Worm (Caenorhabditis elegans) whole organism, mixed stage, embryonic: ENCODE results near the gene dpy-18.
A peak's percentile ranks its signal among the peaks of the same experiment; 100 is the strongest.

Experiments used
- M03D4.4 ChIP-seq: sonication (generic microtip); optimal IDR thresholded peaks from 2 replicates; lab custom pipeline; 2017; ENCODE audit warnings: mild to moderate bottlenecking, missing genetic modification characterization, missing compliant biosample characterization
- bed-3 ChIP-seq: fragments of 200-800 bp; sonication (Bioruptor generic); optimal IDR thresholded peaks from 3 replicates; lab custom pipeline; 2018; ENCODE audit warnings: mild to moderate bottlenecking, missing genetic modification characterization, moderate library complexity, missing compliant biosample characterization
- blmp-1 ChIP-seq: fragments of 150-350 bp; optimal IDR thresholded peaks from 2 replicates; lab custom pipeline; 2014; ENCODE audit warnings: missing biosample characterization, missing genetic modification characterization
- ceh-39 ChIP-seq: fragments of 150-350 bp; optimal IDR thresholded peaks from 2 replicates; lab custom pipeline; 2014; ENCODE audit warnings: missing biosample characterization, missing genetic modification characterization
- ceh-43 ChIP-seq: fragments of 200-800 bp; sonication (Bioruptor generic); optimal IDR thresholded peaks from 2 replicates; lab custom pipeline; 2018; ENCODE audit warnings: mild to moderate bottlenecking, missing genetic modification characterization, moderate library complexity, missing compliant biosample characterization
- ceh-83 ChIP-seq: fragments of 200-800 bp; sonication (Bioruptor generic); optimal IDR thresholded peaks from 2 replicates; lab custom pipeline; 2018; ENCODE audit warnings: mild to moderate bottlenecking, missing genetic modification characterization, missing compliant biosample characterization
- ces-1 ChIP-seq: fragments of 150-350 bp; optimal IDR thresholded peaks from 2 replicates; lab custom pipeline; 2014; ENCODE audit warnings: missing biosample characterization, missing genetic modification reagents, missing genetic modification characterization
- cnd-1 ChIP-seq: fragments of 200-800 bp; sonication (Bioruptor generic); optimal IDR thresholded peaks from 2 replicates; lab custom pipeline; 2018; ENCODE audit warnings: mild to moderate bottlenecking, missing genetic modification characterization, missing compliant biosample characterization
- drap-1 ChIP-seq: fragments of 200-800 bp; sonication (Bioruptor generic); optimal IDR thresholded peaks from 3 replicates; lab custom pipeline; 2018; ENCODE audit warnings: mild to moderate bottlenecking, missing genetic modification characterization, missing compliant biosample characterization
- elt-1 ChIP-seq: sonication (generic microtip); optimal IDR thresholded peaks from 2 replicates; lab custom pipeline; 2017; ENCODE audit warnings: missing genetic modification characterization, mild to moderate bottlenecking, missing compliant biosample characterization, antibody characterized with exemption, moderate library complexity, borderline replicate concordance; ENCODE audit not compliant: insufficient read depth
- elt-3 ChIP-seq: fragments of 150-350 bp; optimal IDR thresholded peaks from 2 replicates; lab custom pipeline; 2014; ENCODE audit warnings: missing biosample characterization, missing genetic modification characterization
- flh-1 ChIP-seq: fragments of 200-800 bp; sonication (Bioruptor generic); optimal IDR thresholded peaks from 2 replicates; lab custom pipeline; 2018; ENCODE audit warnings: mild to moderate bottlenecking, missing genetic modification characterization, moderate library complexity, missing compliant biosample characterization
- ham-2 ChIP-seq: fragments of 200-800 bp; sonication (Bioruptor generic); optimal IDR thresholded peaks from 2 replicates; lab custom pipeline; 2018; ENCODE audit warnings: mild to moderate bottlenecking, missing genetic modification characterization, missing compliant biosample characterization
- hlh-1 ChIP-seq: fragments of 150-350 bp; optimal IDR thresholded peaks from 2 replicates; lab custom pipeline; 2014; ENCODE audit warnings: missing biosample characterization, missing genetic modification reagents, missing genetic modification characterization
- lin-13 ChIP-seq: fragments of 150-350 bp; optimal IDR thresholded peaks from 2 replicates; lab custom pipeline; 2014; ENCODE audit warnings: missing biosample characterization, missing genetic modification characterization
- lin-32 ChIP-seq: fragments of 200-800 bp; sonication (Bioruptor generic); optimal IDR thresholded peaks from 2 replicates; lab custom pipeline; 2018; ENCODE audit warnings: mild to moderate bottlenecking, missing genetic modification characterization, missing compliant biosample characterization
- lsy-2 ChIP-seq: fragments of 150-350 bp; optimal IDR thresholded peaks from 2 replicates; lab custom pipeline; 2014; ENCODE audit warnings: missing biosample characterization, missing genetic modification characterization
- mab-5 ChIP-seq: fragments of 150-350 bp; optimal IDR thresholded peaks from 2 replicates; lab custom pipeline; 2014; ENCODE audit warnings: missing biosample characterization, missing genetic modification characterization
- mep-1 ChIP-seq: fragments of 150-350 bp; optimal IDR thresholded peaks from 2 replicates; lab custom pipeline; 2017; ENCODE audit warnings: missing biosample characterization, missing genetic modification reagents, missing genetic modification characterization, inconsistent platforms
- mls-2 ChIP-seq: sonication (generic microtip); optimal IDR thresholded peaks from 2 replicates; lab custom pipeline; 2016; ENCODE audit warnings: mild to moderate bottlenecking, missing genetic modification characterization, moderate library complexity, missing compliant biosample characterization
- nhr-12 ChIP-seq: fragments of 150-350 bp; optimal IDR thresholded peaks from 2 replicates; lab custom pipeline; 2014; ENCODE audit warnings: missing biosample characterization, missing genetic modification characterization
- nhr-2 ChIP-seq: fragments of 150-350 bp; optimal IDR thresholded peaks from 2 replicates; lab custom pipeline; 2014; ENCODE audit warnings: missing biosample characterization, missing genetic modification characterization
- nhr-237 ChIP-seq: fragments of 150-350 bp; optimal IDR thresholded peaks from 2 replicates; lab custom pipeline; 2014; ENCODE audit warnings: missing biosample characterization, missing genetic modification characterization
- nhr-28 ChIP-seq: fragments of 150-350 bp; optimal IDR thresholded peaks from 2 replicates; lab custom pipeline; 2014; ENCODE audit warnings: missing biosample characterization, missing genetic modification characterization
- nhr-76 ChIP-seq: sonication (generic microtip); optimal IDR thresholded peaks from 2 replicates; lab custom pipeline; 2017; ENCODE audit warnings: missing biosample characterization, missing genetic modification characterization
- pha-4 ChIP-seq: fragments of 150-350 bp; optimal IDR thresholded peaks from 2 replicates; lab custom pipeline; 2018; ENCODE audit warnings: missing biosample characterization, missing genetic modification reagents, missing genetic modification characterization
- sem-2 ChIP-seq: fragments of 200-800 bp; sonication (Bioruptor generic); optimal IDR thresholded peaks from 2 replicates; lab custom pipeline; 2018; ENCODE audit warnings: mild to moderate bottlenecking, missing genetic modification characterization, missing compliant biosample characterization
- snpc-4 ChIP-seq: fragments of 150-350 bp; optimal IDR thresholded peaks from 2 replicates; lab custom pipeline; 2014; ENCODE audit warnings: missing biosample characterization, missing genetic modification characterization
- sptf-1 ChIP-seq: sonication (generic microtip); optimal IDR thresholded peaks from 2 replicates; lab custom pipeline; 2017; ENCODE audit warnings: mild to moderate bottlenecking, missing genetic modification characterization, moderate library complexity, missing compliant biosample characterization
- tbx-8 ChIP-seq: fragments of 200-800 bp; sonication (Bioruptor generic); optimal IDR thresholded peaks from 2 replicates; lab custom pipeline; 2018; ENCODE audit warnings: mild to moderate bottlenecking, missing genetic modification characterization, moderate library complexity, missing compliant biosample characterization
- unc-120 ChIP-seq: sonication (generic microtip); optimal IDR thresholded peaks from 2 replicates; lab custom pipeline; 2017; ENCODE audit warnings: missing genetic modification characterization, missing compliant biosample characterization; ENCODE audit not compliant: poor library complexity, severe bottlenecking
- unc-39 ChIP-seq: fragments of 150-350 bp; optimal IDR thresholded peaks from 2 replicates; lab custom pipeline; 2014; ENCODE audit warnings: missing biosample characterization, missing genetic modification characterization
- unc-62 ChIP-seq: fragments of 150-350 bp; optimal IDR thresholded peaks from 2 replicates; lab custom pipeline; 2014; ENCODE audit warnings: missing biosample characterization, missing genetic modification reagents, missing genetic modification characterization
- zip-8 ChIP-seq: fragments of 150-350 bp; optimal IDR thresholded peaks from 2 replicates; lab custom pipeline; 2014; ENCODE audit warnings: missing biosample characterization, missing genetic modification characterization
- ztf-11 ChIP-seq: fragments of 150-350 bp; optimal IDR thresholded peaks from 2 replicates; lab custom pipeline; 2014; ENCODE audit warnings: missing biosample characterization, missing genetic modification characterization

The dpy-18 gene

ce11 chrIII:11371236-11371635 is 6.5 kb downstream of the dpy-18 start:
- TF ChIP-seq nhr-237 (no peak), sptf-1 (peak; percentile 96), nhr-12 (tag; lab: Kevin White, UChicago) (no peak), hlh-1 (tag; lab: Kevin White, UChicago) (peak; percentile 71), lin-13 (tag; lab: Kevin White, UChicago) (peak; percentile 61), nhr-2 (tag; lab: Kevin White, UChicago) (no peak), ceh-43 (GFP tag; lab: Kevin White, UChicago) (peak; percentile 83), ceh-83 (GFP tag; lab: Kevin White, UChicago) (peak; percentile 93), mab-5 (no peak), ceh-39 (tag; lab: Kevin White, UChicago) (no peak), drap-1 (GFP tag; lab: Kevin White, UChicago) (peak; percentile 97), elt-1 (tag; lab: Kevin White, UChicago) (no peak), unc-120 (tag; lab: Kevin White, UChicago) (peak; percentile 83), sem-2 (GFP tag; lab: Kevin White, UChicago) (peak; percentile 88), cnd-1 (tag; lab: Kevin White, UChicago) (peak; percentile 96), mls-2 (tag; lab: Kevin White, UChicago) (peak; percentile 96), elt-3 (tag; lab: Kevin White, UChicago) (peak; percentile 14), nhr-28 (no peak), zip-8 (tag; lab: Kevin White, UChicago) (no peak), unc-39 (tag; lab: Kevin White, UChicago) (peak; percentile 8), snpc-4 (no peak), lin-32 (GFP tag; lab: Kevin White, UChicago) (peak; percentile 91), ham-2 (peak; percentile 85), M03D4.4 (tag; lab: Kevin White, UChicago) (peak; percentile 92), unc-62 (GFP tag; lab: Kevin White, UChicago) (no peak), mep-1 (tag; lab: Kevin White, UChicago) (no peak), pha-4 (peak; percentile 28), nhr-76 (no peak), blmp-1 (tag; lab: Kevin White, UChicago) (no peak), flh-1 (GFP tag; lab: Kevin White, UChicago) (peak; percentile 78), ztf-11 (tag; lab: Kevin White, UChicago) (peak; percentile 81), tbx-8 (GFP tag; lab: Kevin White, UChicago) (peak; percentile 83), bed-3 (GFP tag; lab: Kevin White, UChicago) (peak; percentile 83), lsy-2 (no peak), ces-1 (GFP tag; lab: Kevin White, UChicago) (peak; percentile 22)

ce11 chrIII:11366467-11366866 is 11.3 kb downstream of the dpy-18 start, which contains the start of gene T28D6.3:
T28D6.3 (plus strand) TSS chrIII:11366767.
- TF ChIP-seq lsy-2, result no peak
- TF ChIP-seq lin-13 (tag; lab: Kevin White, UChicago), result no peak
- no peak for TF ChIP-seq cnd-1 (tag; lab: Kevin White, UChicago)
- TF ChIP-seq flh-1 (GFP tag; lab: Kevin White, UChicago), result no peak
- TF ChIP-seq snpc-4, result no peak
- no peak for TF ChIP-seq nhr-76
- TF ChIP-seq ham-2, result no peak
- no peak for TF ChIP-seq mep-1 (tag; lab: Kevin White, UChicago)
- TF ChIP-seq sptf-1, result no peak
- no peak for TF ChIP-seq unc-39 (tag; lab: Kevin White, UChicago)
- TF ChIP-seq lin-32 (GFP tag; lab: Kevin White, UChicago), result no peak
- no peak for TF ChIP-seq nhr-237
- TF ChIP-seq mab-5, result no peak
- TF ChIP-seq nhr-2 (tag; lab: Kevin White, UChicago), result no peak
- no peak for TF ChIP-seq pha-4
- no peak for TF ChIP-seq sem-2 (GFP tag; lab: Kevin White, UChicago)
- TF ChIP-seq M03D4.4 (tag; lab: Kevin White, UChicago), result no peak
- TF ChIP-seq unc-62 (GFP tag; lab: Kevin White, UChicago), result no peak
- TF ChIP-seq unc-120 (tag; lab: Kevin White, UChicago), result no peak
- TF ChIP-seq ceh-83 (GFP tag; lab: Kevin White, UChicago), result no peak
- TF ChIP-seq, all 35 proteins: peak for 0

ce11 chrIII:11362915-11363314 is 14.9 kb downstream of the dpy-18 start:
- TF ChIP-seq ces-1 (GFP tag; lab: Kevin White, UChicago) (no peak), ceh-39 (tag; lab: Kevin White, UChicago) (no peak), mep-1 (tag; lab: Kevin White, UChicago) (no peak), M03D4.4 (tag; lab: Kevin White, UChicago) (no peak), bed-3 (GFP tag; lab: Kevin White, UChicago) (no peak), cnd-1 (tag; lab: Kevin White, UChicago) (no peak), lin-13 (tag; lab: Kevin White, UChicago) (no peak)
